Fruit fly (Drosophila melanogaster): ENCODE measurements around the gene pico.

- TF ChIP-seq psq (optimal IDR thresholded peaks at IDR 0.05) (no peak), Sin3A (optimal IDR thresholded peaks at IDR 0.05) (no peak)
These were observed 9.2 kb downstream of the pico start for dm6 chrX:19842397-19843261.
